Fruit fly (Drosophila melanogaster): ENCODE results near the gene Irk2.

DNA sequence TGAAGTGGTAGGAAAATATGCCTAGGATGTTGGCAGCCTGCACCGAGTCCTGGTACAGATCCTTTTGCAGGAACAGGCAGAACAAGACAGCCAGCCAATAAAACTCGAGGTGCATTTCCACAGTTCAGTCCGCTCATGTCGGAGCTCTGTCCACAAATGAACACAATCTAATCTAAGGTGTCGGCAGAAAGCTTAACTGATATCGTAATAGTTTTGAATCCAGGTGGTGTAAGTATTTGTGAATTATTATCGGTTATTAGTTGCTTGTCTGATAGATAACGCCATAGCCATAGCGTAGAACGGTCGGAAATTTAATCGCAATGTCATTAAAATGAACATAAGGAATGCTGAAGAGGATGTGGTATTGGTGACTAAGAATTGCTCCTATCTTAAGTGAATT, 15.4 kb upstream of the Irk2 start, which contains the start of gene Ugt303B3:
- TF ChIP-seq esn (GFP tag; optimal IDR thresholded peaks at IDR 0.05) (no peak), CG16779 (tag; optimal IDR thresholded peaks at IDR 0.05) (no peak), pdm3 (GFP tag; optimal IDR thresholded peaks at IDR 0.05) (no peak)
